Worm (Caenorhabditis elegans): ENCODE data around the gene nhr-223.

- TF ChIP-seq tbx-37 (GFP tag; conservative IDR thresholded peaks at IDR 0.05) (no peak), ama-1 (optimal IDR thresholded peaks at IDR 0.05) (no peak), ceh-13 (GFP tag; optimal IDR thresholded peaks at IDR 0.05) (no peak), ets-7 (tag; optimal IDR thresholded peaks at IDR 0.05) (no peak), flt-1 (GFP tag; IDR thresholded peaks at IDR 0.05) (no peak), ceh-36 (tag; optimal IDR thresholded peaks at IDR 0.05) (no peak), hmg-4 (GFP tag; optimal IDR thresholded peaks at IDR 0.05) (no peak), hnd-1 (tag; optimal IDR thresholded peaks at IDR 0.05) (no peak), hmbx-1 (tag; optimal IDR thresholded peaks at IDR 0.05) (no peak)
Observed at ce11 chrV:15796087-15796486, at the start of gene nhr-223.
